Worm (Caenorhabditis elegans) whole organism, L4/young adult: ENCODE results near the gene rfc-4.

Experiments
- W03F9.2 ChIP-seq: fragments of 150-350 bp; optimal IDR thresholded peaks from 2 replicates; lab custom pipeline; 2014; ENCODE audit warnings: missing biosample characterization, missing genetic modification characterization
- dao-5 ChIP-seq: sonication (generic microtip); optimal IDR thresholded peaks from 2 replicates; lab custom pipeline; 2016; ENCODE audit warnings: missing genotype, missing genetic modification characterization, moderate library complexity, missing compliant biosample characterization
- him-1 ChIP-seq: sonication (generic microtip); optimal IDR thresholded peaks from 2 replicates; lab custom pipeline; 2016; ENCODE audit warnings: missing genotype, missing genetic modification reagents, missing genetic modification characterization, missing compliant biosample characterization

The rfc-4 gene

ce11 chrIII:6971662-6972284 is at the start of gene rfc-4, which contains the start of gene eef-1A.1:
rfc-4 (plus strand) TSS chrIII:6972253.
eef-1A.1 (minus strand) TSS chrIII:6971712.
- TF ChIP-seq W03F9.2 (tag; lab: Kevin White, UChicago), result peak; percentile 97
- TF ChIP-seq dao-5 (tag; lab: Kevin White, UChicago), result no peak
- TF ChIP-seq him-1 (tag; lab: Kevin White, UChicago), result peak; percentile 80

ce11 chrIII:6928725-6929124 is 43.3 kb upstream of the rfc-4 start, which contains the start of gene flap-1:
flap-1 (minus strand) TSS chrIII:6928825.
- no peak for TF ChIP-seq W03F9.2 (tag; lab: Kevin White, UChicago)
- TF ChIP-seq him-1 (tag; lab: Kevin White, UChicago), result no peak
- TF ChIP-seq dao-5 (tag; lab: Kevin White, UChicago), result no peak

DNA sequence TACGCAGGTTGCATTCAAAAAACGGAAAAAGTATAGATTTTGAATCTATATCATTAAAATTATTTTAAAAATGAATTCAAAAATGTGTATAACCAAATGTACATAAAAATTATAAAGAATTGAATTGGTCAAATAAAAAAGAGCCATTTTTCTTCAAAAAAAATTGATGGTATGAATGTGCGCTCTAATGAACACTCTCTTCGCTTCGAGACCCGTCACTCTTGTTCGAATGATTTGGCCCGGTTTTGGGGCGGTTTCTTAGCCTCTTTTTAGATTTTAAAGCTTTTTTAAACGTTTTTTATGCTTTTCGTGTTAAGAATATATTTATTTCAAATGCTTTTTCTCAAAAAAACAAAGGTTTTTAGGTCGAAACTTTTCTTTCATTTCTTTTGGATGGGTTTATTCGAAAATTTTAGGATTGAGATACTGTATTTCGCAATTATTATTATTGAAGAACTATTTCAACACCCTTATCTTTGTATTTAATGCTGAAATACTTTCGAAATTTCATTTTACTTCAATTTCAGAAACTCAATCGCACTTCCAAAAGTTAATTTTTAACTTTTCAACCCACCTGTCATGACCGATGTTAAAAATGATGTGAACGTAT is 42.4 kb upstream of the rfc-4 start, which contains the start of gene inf-1:
inf-1 (plus strand) TSS at position 577 of the 610 bp plus-strand sequence.
- peak; percentile 77 for TF ChIP-seq W03F9.2 (tag; lab: Kevin White, UChicago)
- no peak for TF ChIP-seq dao-5 (tag; lab: Kevin White, UChicago)

DNA sequence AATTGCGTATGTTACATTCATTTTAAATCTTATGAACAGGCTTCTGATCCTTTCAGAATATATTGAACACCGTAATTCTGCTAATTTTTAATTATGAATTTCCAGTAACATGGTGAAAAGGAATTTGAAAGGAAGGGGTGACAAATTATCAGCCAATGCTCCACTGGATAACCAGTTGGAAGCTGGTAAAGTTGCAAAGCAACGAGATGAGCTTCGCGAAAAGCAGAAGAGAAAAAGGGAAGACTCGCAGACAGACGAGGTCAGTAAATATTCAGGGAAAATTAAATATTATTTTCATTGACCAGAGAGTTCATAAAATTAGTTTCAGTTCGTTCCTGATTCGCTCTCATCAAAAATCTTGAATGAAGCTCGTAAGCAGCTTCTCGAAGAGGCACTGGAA is 40.2 kb upstream of the rfc-4 start, which contains the start of gene byn-1:
byn-1 (plus strand) TSS at position 106 of the 400 bp plus-strand sequence.
- TF ChIP-seq dao-5 (tag; lab: Kevin White, UChicago) (no peak), him-1 (tag; lab: Kevin White, UChicago) (no peak)

ce11 chrIII:6935269-6936017 is 36.6 kb upstream of the rfc-4 start, which contains the start of the genes F57B9.8 and coq-2:
F57B9.8 (minus strand) TSS chrIII:6935319.
coq-2 (plus strand) TSS chrIII:6935967.
- TF ChIP-seq W03F9.2 (tag; lab: Kevin White, UChicago), result no peak

ce11 chrIII:6939523-6939922 is 32.5 kb upstream of the rfc-4 start, which contains the start of gene F57B9.3:
F57B9.3 (plus strand) TSS chrIII:6939823.
- TF ChIP-seq him-1 (tag; lab: Kevin White, UChicago) (no peak), dao-5 (tag; lab: Kevin White, UChicago) (no peak), W03F9.2 (tag; lab: Kevin White, UChicago) (no peak)

DNA sequence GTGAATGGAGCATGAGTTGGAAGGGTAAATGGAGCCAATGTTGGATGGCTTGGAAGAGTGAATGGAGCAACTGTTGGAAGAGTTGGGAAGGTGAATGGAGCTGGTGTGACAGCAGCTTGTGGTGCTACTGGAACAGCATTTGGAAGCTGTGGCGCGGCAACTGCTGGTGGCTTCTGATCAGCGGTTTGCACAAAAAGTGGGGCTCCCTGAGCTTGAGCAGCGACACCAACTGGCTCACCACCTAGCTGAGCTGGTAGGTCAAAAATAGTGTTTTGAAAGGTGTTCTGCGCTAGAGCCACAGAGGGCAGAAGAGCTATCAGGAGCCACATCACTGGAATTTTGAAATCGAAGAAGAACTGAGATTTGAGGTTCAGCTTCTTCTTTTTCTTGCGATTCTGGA is 26.7 kb upstream of the rfc-4 start:
- no peak for TF ChIP-seq W03F9.2 (tag; lab: Kevin White, UChicago)
- TF ChIP-seq dao-5 (tag; lab: Kevin White, UChicago), result no peak
- no peak for TF ChIP-seq him-1 (tag; lab: Kevin White, UChicago)

DNA sequence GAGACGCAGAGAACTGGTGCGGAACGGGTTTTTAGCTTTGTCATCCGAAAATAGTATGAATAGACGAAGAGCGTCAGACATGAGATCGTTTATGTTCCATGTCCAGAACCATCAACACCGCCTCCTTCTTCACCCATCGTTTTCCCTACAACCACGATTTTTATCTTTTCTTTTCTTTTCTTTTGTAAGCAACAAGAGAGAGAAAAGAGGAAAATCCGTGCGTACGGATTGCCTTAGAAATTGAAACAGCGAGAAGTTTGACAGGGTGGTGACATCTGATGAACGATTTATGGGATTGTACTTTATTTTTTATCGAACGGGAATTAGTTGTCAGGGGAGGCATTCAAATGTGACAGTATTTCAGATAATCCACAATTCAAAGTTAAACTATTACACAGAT is 26.3 kb upstream of the rfc-4 start, which contains the start of gene abu-13:
abu-13 (minus strand) TSS at position 152 of the 400 bp plus-strand sequence.
- TF ChIP-seq dao-5 (tag; lab: Kevin White, UChicago), result no peak
- no peak for TF ChIP-seq him-1 (tag; lab: Kevin White, UChicago)
- no peak for TF ChIP-seq W03F9.2 (tag; lab: Kevin White, UChicago)

- no peak for TF ChIP-seq W03F9.2 (tag; lab: Kevin White, UChicago)
These were observed 25.7 kb upstream of the rfc-4 start, which contains the start of gene let-711 for ce11 chrIII:6946382-6946781. let-711 (plus strand) TSS chrIII:6946718.

ce11 chrIII:6947896-6948295 is 24.2 kb upstream of the rfc-4 start:
- no peak for TF ChIP-seq him-1 (tag; lab: Kevin White, UChicago)
- no peak for TF ChIP-seq W03F9.2 (tag; lab: Kevin White, UChicago)
- TF ChIP-seq dao-5 (tag; lab: Kevin White, UChicago), result no peak

ce11 chrIII:6951435-6951834 is 20.6 kb upstream of the rfc-4 start:
- no peak for TF ChIP-seq dao-5 (tag; lab: Kevin White, UChicago)
- no peak for TF ChIP-seq W03F9.2 (tag; lab: Kevin White, UChicago)
- no peak for TF ChIP-seq him-1 (tag; lab: Kevin White, UChicago)

ce11 chrIII:6953373-6953772 is 18.7 kb upstream of the rfc-4 start:
- TF ChIP-seq him-1 (tag; lab: Kevin White, UChicago), result no peak
- no peak for TF ChIP-seq dao-5 (tag; lab: Kevin White, UChicago)
- no peak for TF ChIP-seq W03F9.2 (tag; lab: Kevin White, UChicago)

DNA sequence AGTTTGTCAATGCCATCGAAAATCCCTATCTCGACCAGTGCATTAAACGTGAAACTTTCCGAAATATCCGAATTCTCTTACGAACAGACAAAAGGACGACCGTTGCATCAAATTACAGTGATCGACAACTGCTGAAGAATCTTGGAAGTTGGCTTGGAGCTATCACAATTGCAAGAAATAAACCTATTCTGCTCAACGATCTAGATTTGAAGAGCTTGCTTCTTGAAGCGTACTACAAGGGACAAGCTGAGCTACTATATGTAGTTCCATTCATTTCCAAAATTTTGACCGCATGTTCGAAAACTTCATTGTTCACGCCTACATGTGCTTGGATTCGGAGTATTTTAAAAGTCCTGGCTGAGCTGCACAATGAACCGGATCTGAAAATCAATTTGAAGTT is 18.1 kb upstream of the rfc-4 start:
- TF ChIP-seq W03F9.2 (tag; lab: Kevin White, UChicago) (no peak), dao-5 (tag; lab: Kevin White, UChicago) (no peak), him-1 (tag; lab: Kevin White, UChicago) (no peak)
